Worm (Caenorhabditis elegans) whole organism, young adult: ENCODE data around the gene C33A12.3.

Source experiments
- B0261.1 ChIP-seq: sonication (generic microtip); optimal IDR thresholded peaks from 2 replicates; lab custom pipeline; 2016; ENCODE audit warnings: mild to moderate bottlenecking, missing genetic modification characterization, moderate library complexity, missing compliant biosample characterization
- C17E4.6 ChIP-seq: fragments of 200-800 bp; sonication (Bioruptor generic); IDR thresholded peaks from 2 replicates; pipeline ENCODE4 v1.3.6; 2022; ENCODE audit warnings: missing genetic modification reagents, missing genetic modification characterization, missing compliant biosample characterization
- F22D6.2 ChIP-seq: sonication (generic microtip); optimal IDR thresholded peaks from 2 replicates; lab custom pipeline; 2016; ENCODE audit warnings: mild to moderate bottlenecking, missing genetic modification characterization, missing compliant biosample characterization
- F23B12.7 ChIP-seq: sonication (generic microtip); optimal IDR thresholded peaks from 2 replicates; lab custom pipeline; 2017; ENCODE audit warnings: missing genetic modification characterization, mild to moderate bottlenecking, missing compliant biosample characterization, antibody characterized with exemption, moderate library complexity; ENCODE audit not compliant: insufficient read depth
- F37B4.10 ChIP-seq: fragments of 200-800 bp; sonication (Bioruptor generic); IDR thresholded peaks from 2 replicates; pipeline ENCODE4 v1.3.6; 2022; ENCODE audit warnings: missing genetic modification characterization, missing compliant biosample characterization
- F39B2.1 ChIP-seq: fragments of 200-800 bp; sonication (Bioruptor generic); IDR thresholded peaks from 2 replicates; pipeline ENCODE4 v1.3.6; 2022; ENCODE audit warnings: missing genetic modification reagents, missing genetic modification characterization, missing compliant biosample characterization
- F52B5.7 ChIP-seq: sonication (generic microtip); optimal IDR thresholded peaks from 2 replicates; lab custom pipeline; 2016; ENCODE audit warnings: mild to moderate bottlenecking, missing genetic modification characterization, missing compliant biosample characterization
- K11D2.4 ChIP-seq: fragments of 200-800 bp; sonication (Bioruptor generic); IDR thresholded peaks from 2 replicates; pipeline ENCODE4 v1.3.6; 2022; ENCODE audit warnings: missing genetic modification reagents, missing genetic modification characterization, missing compliant biosample characterization
- T07F8.4 ChIP-seq: sonication (generic microtip); optimal IDR thresholded peaks from 2 replicates; lab custom pipeline; 2016; ENCODE audit warnings: mild to moderate bottlenecking, missing genetic modification characterization, moderate library complexity, missing compliant biosample characterization
- Y53F4B.3 ChIP-seq: fragments of 200-800 bp; sonication (Bioruptor generic); IDR thresholded peaks from 2 replicates; pipeline ENCODE4 v1.3.6; 2022; ENCODE audit warnings: missing genetic modification reagents, missing genetic modification characterization, missing compliant biosample characterization
- Y53G8AR.9 ChIP-seq: fragments of 200-800 bp; sonication (Bioruptor generic); conservative IDR thresholded peaks from 2 replicates; pipeline ENCODE4 v1.3.6; 2022; ENCODE audit warnings: missing genetic modification reagents, missing genetic modification characterization, missing compliant biosample characterization
- Y67H2A.10 ChIP-seq: fragments of 200-800 bp; sonication (Bioruptor generic); conservative IDR thresholded peaks from 2 replicates; pipeline ENCODE4 v1.3.6; 2022; ENCODE audit warnings: missing genetic modification reagents, missing genetic modification characterization, missing compliant biosample characterization
- Y79H2A.3 ChIP-seq: fragments of 200-800 bp; sonication (Bioruptor generic); conservative IDR thresholded peaks from 2 replicates; pipeline ENCODE4 v1.3.6; 2022; ENCODE audit warnings: missing genetic modification reagents, missing genetic modification characterization, missing compliant biosample characterization
- atf-7 ChIP-seq: sonication (generic microtip); optimal IDR thresholded peaks from 2 replicates; lab custom pipeline; 2017; ENCODE audit warnings: mild to moderate bottlenecking, missing genetic modification characterization, missing compliant biosample characterization
- athp-1 ChIP-seq: sonication (generic microtip); optimal IDR thresholded peaks from 2 replicates; lab custom pipeline; 2017; ENCODE audit warnings: mild to moderate bottlenecking, missing genetic modification characterization, missing compliant biosample characterization
- attf-3 ChIP-seq: fragments of 200-800 bp; sonication (Bioruptor generic); conservative IDR thresholded peaks from 2 replicates; pipeline ENCODE4 v1.3.6; 2022; ENCODE audit warnings: missing genetic modification reagents, missing genetic modification characterization, missing compliant biosample characterization
- attf-5 ChIP-seq: fragments of 200-800 bp; sonication (Bioruptor generic); optimal IDR thresholded peaks from 2 replicates; lab custom pipeline; 2018; ENCODE audit warnings: mild to moderate bottlenecking, missing genetic modification characterization, missing compliant biosample characterization
- bed-1 ChIP-seq: fragments of 200-800 bp; sonication (Bioruptor generic); IDR thresholded peaks from 2 replicates; pipeline ENCODE4 v1.3.6; 2022; ENCODE audit warnings: missing genetic modification reagents, missing genetic modification characterization, missing compliant biosample characterization
- ceh-100 ChIP-seq: fragments of 200-800 bp; sonication (Bioruptor generic); IDR thresholded peaks from 2 replicates; pipeline ENCODE4 v1.3.6; 2022; ENCODE audit warnings: missing genetic modification reagents, missing genetic modification characterization, missing compliant biosample characterization
- ceh-58 ChIP-seq: fragments of 200-800 bp; sonication (Bioruptor generic); IDR thresholded peaks from 2 replicates; pipeline ENCODE4 v1.3.6; 2022; ENCODE audit warnings: missing genetic modification characterization, missing compliant biosample characterization
- ceh-79 ChIP-seq: sonication (generic microtip); optimal IDR thresholded peaks from 2 replicates; lab custom pipeline; 2017; ENCODE audit warnings: mild to moderate bottlenecking, missing genetic modification characterization, missing compliant biosample characterization
- chd-7 ChIP-seq: sonication (generic microtip); optimal IDR thresholded peaks from 2 replicates; lab custom pipeline; 2016; ENCODE audit warnings: mild to moderate bottlenecking, missing genetic modification characterization, moderate library complexity, missing compliant biosample characterization
- dpl-1 ChIP-seq: fragments of 150-350 bp; optimal IDR thresholded peaks from 2 replicates; lab custom pipeline; 2014; ENCODE audit warnings: missing biosample characterization, missing genetic modification reagents, missing genetic modification characterization
- efl-1 ChIP-seq: fragments of 150-350 bp; optimal IDR thresholded peaks from 2 replicates; lab custom pipeline; 2014; ENCODE audit warnings: missing biosample characterization, missing genetic modification reagents, missing genetic modification characterization
- ets-4 ChIP-seq: fragments of 200-800 bp; sonication (Bioruptor generic); optimal IDR thresholded peaks from 2 replicates; lab custom pipeline; 2018; ENCODE audit warnings: mild to moderate bottlenecking, missing genetic modification characterization, missing compliant biosample characterization
- him-1 ChIP-seq: sonication (generic microtip); optimal IDR thresholded peaks from 2 replicates; lab custom pipeline; 2016; ENCODE audit warnings: missing genotype, missing genetic modification reagents, missing genetic modification characterization, missing compliant biosample characterization
- hlh-26 ChIP-seq: fragments of 200-800 bp; sonication (Bioruptor generic); conservative IDR thresholded peaks from 2 replicates; pipeline ENCODE4 v1.3.6; 2022; ENCODE audit warnings: missing genetic modification reagents, missing genetic modification characterization, missing compliant biosample characterization
- lag-1 ChIP-seq: fragments of 200-800 bp; sonication (Bioruptor generic); IDR thresholded peaks from 2 replicates; pipeline ENCODE4 v1.3.6; 2022; ENCODE audit warnings: missing genetic modification reagents, missing genetic modification characterization, missing compliant biosample characterization
- let-526 ChIP-seq: fragments of 200-800 bp; sonication (Bioruptor generic); IDR thresholded peaks from 2 replicates; pipeline ENCODE4 v1.3.6; 2022; ENCODE audit warnings: missing genetic modification reagents, missing genetic modification characterization, missing compliant biosample characterization
- lin-35 ChIP-seq, 3 experiments: fragments of 150-350 bp in 2 of 3; sonication (generic microtip) in 1 of 3; optimal IDR thresholded peaks; 2 replicates each; lab custom pipeline; 2014 to 2018; ENCODE audit warnings: missing biosample characterization in 3 of 3, missing genetic modification characterization in 3 of 3, missing genetic modification reagents in 3 of 3
- lsy-27 ChIP-seq: sonication (generic microtip); optimal IDR thresholded peaks from 2 replicates; lab custom pipeline; 2017; ENCODE audit warnings: missing genetic modification characterization, mild to moderate bottlenecking, missing compliant biosample characterization, antibody characterized with exemption, missing genotype, borderline replicate concordance; ENCODE audit not compliant: insufficient read depth
- madf-10 ChIP-seq: sonication (generic microtip); optimal IDR thresholded peaks from 2 replicates; lab custom pipeline; 2016; ENCODE audit warnings: mild to moderate bottlenecking, missing genetic modification characterization, missing compliant biosample characterization
- madf-3 ChIP-seq: fragments of 200-800 bp; sonication (Bioruptor generic); IDR thresholded peaks from 2 replicates; pipeline ENCODE4 v1.3.6; 2022; ENCODE audit warnings: missing genetic modification reagents, missing genetic modification characterization, missing compliant biosample characterization
- mcd-1 ChIP-seq: fragments of 200-800 bp; sonication (Bioruptor generic); IDR thresholded peaks from 2 replicates; pipeline ENCODE4 v1.3.6; 2022; ENCODE audit warnings: missing genetic modification reagents, missing genetic modification characterization, missing compliant biosample characterization
- nhr-120 ChIP-seq: fragments of 200-800 bp; sonication (Bioruptor generic); IDR thresholded peaks from 2 replicates; pipeline ENCODE4 v1.3.6; 2022; ENCODE audit warnings: missing genetic modification characterization, missing compliant biosample characterization
- nhr-80 ChIP-seq: sonication (generic microtip); optimal IDR thresholded peaks from 2 replicates; lab custom pipeline; 2016; ENCODE audit warnings: missing genetic modification characterization, missing compliant biosample characterization
- nhr-90 ChIP-seq: sonication (generic microtip); optimal IDR thresholded peaks from 2 replicates; lab custom pipeline; 2016; ENCODE audit warnings: missing genotype, mild to moderate bottlenecking, missing genetic modification characterization, missing compliant biosample characterization
- sea-2 ChIP-seq: fragments of 200-800 bp; sonication (Bioruptor generic); IDR thresholded peaks from 2 replicates; pipeline ENCODE4 v1.3.6; 2022; ENCODE audit warnings: missing genetic modification characterization, missing compliant biosample characterization
- snpc-4 ChIP-seq, 5 experiments: fragments of 150-350 bp in 1 of 5; sonication (generic microtip) in 4 of 5; optimal IDR thresholded peaks; 2 replicates each; lab custom pipeline; 2014 to 2018; ENCODE audit warnings: missing genetic modification characterization in 5 of 5, missing biosample characterization in 3 of 5, antibody characterized with exemption in 2 of 5, mild to moderate bottlenecking in 2 of 5, missing compliant biosample characterization in 2 of 5, missing genotype in 2 of 5, moderate library complexity in 2 of 5, missing genetic modification reagents in 1 of 5
- tbp1 ChIP-seq: fragments of 200-800 bp; sonication (Bioruptor generic); optimal IDR thresholded peaks from 2 replicates; lab custom pipeline; 2018; ENCODE audit warnings: mild to moderate bottlenecking, missing genetic modification characterization, missing compliant biosample characterization
- unc-130 ChIP-seq: sonication (generic microtip); optimal IDR thresholded peaks from 2 replicates; lab custom pipeline; 2016; ENCODE audit warnings: missing genetic modification reagents, missing genetic modification characterization, missing compliant biosample characterization
- unc-62 ChIP-seq: fragments of 150-350 bp; optimal IDR thresholded peaks from 2 replicates; lab custom pipeline; 2014; ENCODE audit warnings: missing biosample characterization, missing genetic modification reagents, missing genetic modification characterization
- zfh-2 ChIP-seq: fragments of 200-800 bp; sonication (Bioruptor generic); conservative IDR thresholded peaks from 2 replicates; pipeline ENCODE4 v1.3.6; 2022; ENCODE audit warnings: missing genetic modification reagents, missing genetic modification characterization, missing compliant biosample characterization
- ztf-25 ChIP-seq: fragments of 200-800 bp; sonication (Bioruptor generic); IDR thresholded peaks from 2 replicates; pipeline ENCODE4 v1.3.6; 2022; ENCODE audit warnings: missing genetic modification reagents, missing genetic modification characterization, missing compliant biosample characterization
- ztf-28 ChIP-seq: fragments of 200-800 bp; sonication (Bioruptor generic); IDR thresholded peaks from 2 replicates; pipeline ENCODE4 v1.3.6; 2022; ENCODE audit warnings: missing genetic modification reagents, missing genetic modification characterization, missing compliant biosample characterization
- ztf-3 ChIP-seq: fragments of 200-800 bp; sonication (Bioruptor generic); optimal IDR thresholded peaks from 2 replicates; lab custom pipeline; 2018; ENCODE audit warnings: mild to moderate bottlenecking, missing genetic modification characterization, missing compliant biosample characterization

The C33A12.3 gene

DNA sequence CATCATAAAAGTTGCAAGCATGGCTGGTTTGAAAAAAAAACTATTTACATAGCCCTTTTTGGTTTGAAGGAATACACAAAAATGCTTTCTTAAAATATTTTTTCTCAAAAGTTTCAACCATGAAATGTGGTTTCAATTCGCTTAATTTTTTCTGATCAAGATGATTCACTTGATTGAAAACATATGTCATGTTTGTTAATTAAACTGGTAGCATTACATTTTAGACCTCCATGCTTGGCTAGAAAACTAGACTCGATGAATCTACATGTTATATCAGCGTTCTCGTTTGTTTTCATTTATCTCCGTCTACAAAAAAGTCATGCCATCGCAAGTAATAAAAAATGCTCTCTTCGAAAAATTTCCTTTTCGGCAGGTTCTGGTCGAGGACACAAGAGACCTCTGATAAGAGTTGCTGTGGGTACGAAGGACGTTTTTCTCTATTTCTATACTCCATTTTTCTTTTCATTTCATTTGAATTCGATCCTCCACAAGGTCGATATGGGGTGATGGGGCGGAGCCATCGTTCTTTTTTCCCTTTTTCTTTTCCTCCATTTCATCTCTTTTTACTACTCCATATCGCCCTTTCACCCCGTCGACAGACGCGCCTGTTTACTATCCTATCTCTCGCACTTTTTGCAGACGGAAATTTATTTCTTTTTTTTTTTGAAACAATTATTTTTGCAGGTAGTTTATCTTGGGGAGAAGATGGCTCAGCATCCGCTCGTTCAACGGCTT is 13.0 kb upstream of the C33A12.3 start, which contains the start of gene elo-1 (continued):
- TF ChIP-seq F37B4.10 (GFP tag; lab: Robert Waterston, UW): no peak
- TF ChIP-seq K11D2.4 (GFP tag; lab: Robert Waterston, UW): no peak
- TF ChIP-seq sea-2: no peak
- TF ChIP-seq F39B2.1: no peak
- TF ChIP-seq lin-35 (GFP tag; optimal IDR thresholded peaks at IDR 0.05; lab: Kevin White, UChicago): no peak
- TF ChIP-seq Y53G8AR.9 (GFP tag; lab: Robert Waterston, UW): 0 out of 2 replicates have a peak, but pooled peaks have one; percentile 13
- peak; percentile 1 for TF ChIP-seq atf-7 (tag; lab: Kevin White, UChicago)
- peak; percentile 2 for TF ChIP-seq tbp1 (GFP tag; lab: Kevin White, UChicago)
- no peak for TF ChIP-seq ztf-3
- peak; percentile 41 for TF ChIP-seq attf-5 (GFP tag; lab: Kevin White, UChicago)
- TF ChIP-seq snpc-4 (GFP tag; optimal IDR thresholded peaks at IDR 0.05; lab: Kevin White, UChicago): no peak
- TF ChIP-seq snpc-4 (tag; optimal IDR thresholded peaks at IDR 0.05; lab: Kevin White, UChicago): peak in 1 of 4 experiments; percentile 26
- no peak for TF ChIP-seq chd-7 (tag; lab: Kevin White, UChicago)

DNA sequence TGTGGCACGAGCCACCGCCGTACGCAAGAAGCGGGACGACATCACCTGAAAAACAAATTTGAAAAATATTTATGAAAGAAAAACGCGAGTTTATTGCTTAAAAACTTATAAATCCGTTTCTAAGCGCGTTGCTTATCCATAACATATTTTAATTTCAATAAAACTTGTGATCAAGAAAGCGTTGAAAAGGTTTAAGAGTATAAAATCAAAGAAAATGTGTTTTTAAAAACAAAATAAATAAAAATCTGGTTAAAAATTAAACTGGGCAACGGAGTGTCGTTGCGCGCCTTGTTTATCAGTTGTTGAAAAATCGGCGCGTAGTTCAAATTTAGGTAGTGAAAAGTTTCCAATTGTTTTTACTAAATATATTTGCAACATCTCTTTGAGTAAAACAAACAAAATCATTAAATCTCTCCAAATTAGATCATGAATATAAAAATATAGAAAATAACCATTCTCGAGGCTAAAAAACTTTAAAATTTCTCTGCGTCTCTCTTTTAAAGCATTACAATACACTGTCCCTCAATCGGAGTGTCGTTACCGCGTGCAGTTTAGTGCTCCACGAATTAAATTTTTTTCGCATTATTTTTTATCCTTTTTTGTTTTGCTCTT is 12.2 kb upstream of the C33A12.3 start, which contains the start of gene ndua-5:
Gene ndua-5, minus strand, starts transcription at position 51 of the 612 bp plus-strand sequence.
- TF ChIP-seq bed-1 (GFP tag; lab: Robert Waterston, UW) (no peak), athp-1 (no peak), ets-4 (no peak), lsy-27 (tag; lab: Kevin White, UChicago) (no peak), lag-1 (GFP tag; lab: Robert Waterston, UW) (no peak), nhr-80 (tag; lab: Kevin White, UChicago) (no peak), efl-1 (GFP tag; lab: Kevin White, UChicago) (peak; percentile 56), zfh-2 (GFP tag; lab: Robert Waterston, UW) (no peak), mcd-1 (no peak), unc-130 (no peak), lin-35 (GFP tag; optimal IDR thresholded peaks at IDR 0.05; lab: Kevin White, UChicago) (peak in 1 of 3 experiments; percentile 61), attf-3 (GFP tag; lab: Robert Waterston, UW) (peak; percentile 93), madf-10 (tag; lab: Kevin White, UChicago) (no peak), T07F8.4 (tag; lab: Kevin White, UChicago) (no peak), ceh-79 (tag; lab: Kevin White, UChicago) (no peak), F22D6.2 (no peak), Y53F4B.3 (no peak), atf-7 (tag; lab: Kevin White, UChicago) (no peak), ceh-100 (GFP tag; lab: Robert Waterston, UW) (no peak), dpl-1 (peak; percentile 53), unc-62 (GFP tag; lab: Kevin White, UChicago) (no peak), Y79H2A.3 (GFP tag; lab: Robert Waterston, UW) (no peak), hlh-26 (GFP tag; lab: Robert Waterston, UW) (no peak), nhr-90 (tag; lab: Kevin White, UChicago) (no peak), ztf-28 (GFP tag; lab: Robert Waterston, UW) (no peak), F23B12.7 (tag; lab: Kevin White, UChicago) (no peak), let-526 (GFP tag; lab: Robert Waterston, UW) (no peak), ztf-25 (GFP tag; lab: Robert Waterston, UW) (no peak), B0261.1 (tag; lab: Kevin White, UChicago) (no peak), Y67H2A.10 (GFP tag; lab: Robert Waterston, UW) (no peak), ceh-58 (GFP tag; lab: Robert Waterston, UW) (no peak), him-1 (tag; lab: Kevin White, UChicago) (no peak), nhr-120 (GFP tag; lab: Robert Waterston, UW) (no peak), C17E4.6 (GFP tag; lab: Robert Waterston, UW) (no peak), madf-3 (GFP tag; lab: Robert Waterston, UW) (no peak), F52B5.7 (no peak)
